Fruit fly (Drosophila melanogaster) whole organism, adult: ENCODE measurements around the gene CG3557.
A peak's percentile ranks its signal among the peaks of the same experiment; 100 is the strongest.

Experiments used
- CG12768 ChIP-seq: fragments of 200-800 bp; sonication (Bioruptor generic); optimal IDR thresholded peaks from 2 replicates; lab custom pipeline; 2017; ENCODE audit warnings: missing biosample characterization, missing genetic modification characterization, mild to moderate bottlenecking, moderate library complexity, missing genetic modification reagents
- CG14711 ChIP-seq: fragments of 200-800 bp; sonication (Bioruptor generic); optimal IDR thresholded peaks from 2 replicates; lab custom pipeline; 2018; ENCODE audit warnings: missing biosample characterization, mild to moderate bottlenecking, missing genetic modification characterization, moderate library complexity
- CG5204 ChIP-seq: fragments of 200-800 bp; sonication (Bioruptor generic); optimal IDR thresholded peaks from 2 replicates; lab custom pipeline; 2016; ENCODE audit warnings: missing biosample characterization, missing genetic modification characterization
- Crg-1 ChIP-seq: fragments of 200-800 bp; sonication (Bioruptor generic); optimal IDR thresholded peaks from 2 replicates; lab custom pipeline; 2016; ENCODE audit warnings: missing biosample characterization, missing genetic modification characterization
- bab1 ChIP-seq: fragments of 200-800 bp; sonication (Bioruptor generic); optimal IDR thresholded peaks from 3 replicates; lab custom pipeline; 2019; ENCODE audit warnings: missing biosample characterization, mild to moderate bottlenecking, missing genetic modification characterization, moderate library complexity
- cic ChIP-seq: fragments of 200-800 bp; sonication (Bioruptor generic); optimal IDR thresholded peaks from 2 replicates; lab custom pipeline; 2017; ENCODE audit warnings: missing biosample characterization, mild to moderate bottlenecking, missing genetic modification characterization, moderate library complexity
- cnc ChIP-seq, 2 experiments: fragments of >200 bp; optimal IDR thresholded peaks; 2 replicates each; lab custom pipeline; 2017
- kay ChIP-seq: fragments of 200-800 bp; sonication (Bioruptor generic); peaks from one replicate; lab custom pipeline; 2016; ENCODE audit warnings: missing biosample characterization, missing genetic modification characterization, borderline replicate concordance
- ovo ChIP-seq: fragments of 200-800 bp; sonication (Bioruptor generic); optimal IDR thresholded peaks from 2 replicates; lab custom pipeline; 2016; ENCODE audit warnings: missing biosample characterization, missing genetic modification characterization
- pad ChIP-seq: fragments of 200-800 bp; sonication (Bioruptor generic); optimal IDR thresholded peaks from 3 replicates; lab custom pipeline; 2017; ENCODE audit warnings: missing biosample characterization, missing genetic modification characterization, mild to moderate bottlenecking, moderate library complexity, missing genetic modification reagents
- tj ChIP-seq: fragments of 200-800 bp; sonication (Bioruptor generic); optimal IDR thresholded peaks from 3 replicates; lab custom pipeline; 2017; ENCODE audit warnings: missing biosample characterization, mild to moderate bottlenecking, missing genetic modification characterization, moderate library complexity
- toe ChIP-seq: fragments of 200-800 bp; sonication (Bioruptor generic); optimal IDR thresholded peaks from 2 replicates; lab custom pipeline; 2016; ENCODE audit warnings: missing biosample characterization, missing genetic modification characterization

DNA sequence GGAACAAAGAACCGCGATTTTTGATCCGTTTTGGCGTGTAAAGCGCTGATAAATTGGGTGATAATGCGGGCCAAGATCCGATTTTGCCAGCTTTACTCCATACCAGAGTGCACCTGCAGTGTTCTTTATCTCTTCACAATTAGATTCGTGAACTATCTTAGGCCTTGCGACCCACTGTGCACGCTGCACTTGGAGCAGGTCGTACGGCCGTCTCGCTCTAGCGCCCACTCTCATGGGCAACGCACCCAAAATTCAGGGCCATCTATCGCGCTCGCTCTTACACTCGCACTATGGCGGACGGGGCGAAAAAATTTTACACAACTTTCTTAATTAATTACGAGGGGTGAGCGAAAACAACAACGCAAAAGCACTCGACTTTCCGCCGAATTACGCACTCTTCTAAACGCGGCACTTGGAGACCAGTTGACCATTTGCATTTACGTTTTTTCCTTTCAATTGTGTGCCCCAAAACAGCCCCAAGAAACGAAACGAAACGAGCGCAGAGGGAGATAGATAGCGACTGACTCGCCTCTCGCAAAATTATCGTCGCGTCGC lies 21.3 kb downstream of the CG3557 start:
- no peak for TF ChIP-seq ovo (GFP tag; lab: Kevin White, UChicago)
- TF ChIP-seq kay, result no peak
- TF ChIP-seq CG12768 (GFP tag; lab: Kevin White, UChicago), result no peak
- TF ChIP-seq cnc (optimal IDR thresholded peaks at IDR 0.05; lab: Kevin White, UChicago), result no peak
- TF ChIP-seq CG5204 (GFP tag; lab: Kevin White, UChicago), result no peak
- no peak for TF ChIP-seq cic (GFP tag; lab: Kevin White, UChicago)
- TF ChIP-seq CG14711, result no peak
- no peak for TF ChIP-seq tj
- peak; percentile 2 for TF ChIP-seq toe (GFP tag; lab: Kevin White, UChicago)
- no peak for TF ChIP-seq bab1 (GFP tag; lab: Kevin White, UChicago)
- no peak for TF ChIP-seq pad (GFP tag; lab: Kevin White, UChicago)
- TF ChIP-seq Crg-1 (GFP tag; lab: Kevin White, UChicago), result no peak
